Fruit fly (Drosophila melanogaster): ENCODE results near the gene Mnat9.

Mnat9 gene

DNA sequence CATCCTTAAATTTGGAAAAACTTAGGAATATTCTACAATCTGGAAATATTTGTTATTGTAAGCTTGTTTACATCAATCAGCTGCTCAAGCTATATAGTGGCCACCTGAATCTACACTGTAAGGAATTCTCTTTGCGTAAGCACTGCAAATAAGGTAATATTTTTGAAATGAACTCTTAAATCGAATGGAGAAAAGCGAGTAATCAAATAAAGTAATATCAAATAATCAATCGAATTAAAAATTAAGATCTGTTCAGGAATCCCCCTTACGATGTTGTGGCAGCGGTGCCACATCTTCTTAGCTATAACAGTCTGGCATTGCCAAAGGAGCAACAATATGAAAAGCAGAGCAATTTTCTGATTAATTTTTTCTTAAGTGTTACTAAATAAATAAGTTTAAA is at the start of gene Mnat9, which contains the start of gene CG1792 (continued):
- TF ChIP-seq chif (GFP tag; optimal IDR thresholded peaks at IDR 0.05) (peak; percentile 99), CG8944 (GFP tag; optimal IDR thresholded peaks at IDR 0.05) (peak; percentile 99), fd3F (GFP tag; optimal IDR thresholded peaks at IDR 0.05) (peak; percentile 98), sd (tag; optimal IDR thresholded peaks at IDR 0.05) (peak; percentile 92), pan (optimal IDR thresholded peaks at IDR 0.05) (no peak), pan (GFP tag; optimal IDR thresholded peaks at IDR 0.05 in 1 of 2, IDR thresholded peaks at IDR 0.05 in 1 of 2) (peak in 1 of 2 experiments; percentile 100), CG3407 (GFP tag; optimal IDR thresholded peaks at IDR 0.05) (peak; percentile 95), Doc3 (GFP tag; IDR thresholded peaks at IDR 0.05; ENCODE audit: partially characterized antibody) (no peak), CG7556 (GFP tag; optimal IDR thresholded peaks at IDR 0.05) (peak; percentile 94), CG9932 (GFP tag; IDR thresholded peaks at IDR 0.05) (peak; percentile 99), Blimp-1 (GFP tag; optimal IDR thresholded peaks at IDR 0.05) (peak; percentile 97), CG13894 (tag; optimal IDR thresholded peaks at IDR 0.05) (peak; percentile 96), CTCF (GFP tag; optimal IDR thresholded peaks at IDR 0.05) (peak; percentile 66), dimm (GFP tag; IDR thresholded peaks at IDR 0.05) (peak; percentile 98), CG4424 (GFP tag; optimal IDR thresholded peaks at IDR 0.05) (peak; percentile 99), Asciz (GFP tag; optimal IDR thresholded peaks at IDR 0.05) (peak; percentile 97), BEAF-32 (GFP tag; optimal IDR thresholded peaks at IDR 0.05) (peak; percentile 53), Fer1 (GFP tag; optimal IDR thresholded peaks at IDR 0.05) (peak; percentile 96), CkIIα-i1 (GFP tag; IDR thresholded peaks at IDR 0.05) (peak; percentile 94), gem (tag; optimal IDR thresholded peaks at IDR 0.05) (peak; percentile 99), Abd-B (GFP tag; optimal IDR thresholded peaks at IDR 0.05) (peak; percentile 99), pros (GFP tag; optimal IDR thresholded peaks at IDR 0.05) (no peak), CG10543 (GFP tag; optimal IDR thresholded peaks at IDR 0.05) (peak; percentile 91), HHEX (GFP tag; optimal IDR thresholded peaks at IDR 0.05) (peak; percentile 97), wdn (GFP tag; IDR thresholded peaks at IDR 0.05) (peak; percentile 98), CG17802 (tag; optimal IDR thresholded peaks at IDR 0.05) (peak; percentile 94), CG3838 (GFP tag; optimal IDR thresholded peaks at IDR 0.05) (peak; percentile 97), odd (GFP tag; optimal IDR thresholded peaks at IDR 0.05) (peak; percentile 94), Ets65A (GFP tag) (peak; percentile 100), CG2875 (GFP tag; optimal IDR thresholded peaks at IDR 0.05) (peak; percentile 95), CG6689 (GFP tag; IDR thresholded peaks at IDR 0.05) (peak; percentile 99), CG14860 (GFP tag; IDR thresholded peaks at IDR 0.05; ENCODE audit: partially characterized antibody) (no peak), Ptx1 (GFP tag; IDR thresholded peaks at IDR 0.05) (peak; percentile 100), toy (GFP tag; IDR thresholded peaks at IDR 0.05) (peak; percentile 98), tap (tag; optimal IDR thresholded peaks at IDR 0.05) (peak; percentile 98), peb (GFP tag; IDR thresholded peaks at IDR 0.05) (peak; percentile 98), Atf6 (GFP tag; IDR thresholded peaks at IDR 0.05) (peak; percentile 99), ara (GFP tag; IDR thresholded peaks at IDR 0.05) (peak; percentile 99), mld (GFP tag; IDR thresholded peaks at IDR 0.05; ENCODE audit: partially characterized antibody) (no peak), CG12391 (tag; optimal IDR thresholded peaks at IDR 0.05) (peak; percentile 99), Mes4 (GFP tag; optimal IDR thresholded peaks at IDR 0.05) (peak; percentile 98), CG15479 (GFP tag; optimal IDR thresholded peaks at IDR 0.05) (peak; percentile 14), ranshi (GFP tag; IDR thresholded peaks at IDR 0.05) (peak; percentile 99), CG11696 (GFP tag; IDR thresholded peaks at IDR 0.05) (peak; percentile 97), CG30403 (GFP tag; optimal IDR thresholded peaks at IDR 0.05) (peak; percentile 99), otp (GFP tag; IDR thresholded peaks at IDR 0.05) (peak; percentile 99), Vsx1 (GFP tag; optimal IDR thresholded peaks at IDR 0.05) (peak; percentile 88), ewg (GFP tag; optimal IDR thresholded peaks at IDR 0.05) (peak; percentile 97), Opbp (GFP tag; IDR thresholded peaks at IDR 0.05; ENCODE audit: partially characterized antibody) (peak; percentile 47; the same call in 1 of the 3 replicates), CG16779 (GFP tag; IDR thresholded peaks at IDR 0.05) (peak; percentile 99), ham (GFP tag; IDR thresholded peaks at IDR 0.05) (peak; percentile 96)

All from whole organism, embryonic.